Worm (Caenorhabditis elegans): ENCODE data around the gene srt-69.

ce11 chrV:5233777-5234176 lies 31.7 kb downstream of the srt-69 start, which contains the start of gene cest-32:
- no peak for TF ChIP-seq dpl-1 (GFP tag; optimal IDR thresholded peaks at IDR 0.05)
- no peak for TF ChIP-seq Y67H2A.10 (GFP tag; conservative IDR thresholded peaks at IDR 0.05)
- no peak for TF ChIP-seq ama-1 (optimal IDR thresholded peaks at IDR 0.05)
- no peak for TF ChIP-seq ama-1 (GFP tag; optimal IDR thresholded peaks at IDR 0.05)
- no peak for TF ChIP-seq him-1 (tag; optimal IDR thresholded peaks at IDR 0.05)
- no peak for TF ChIP-seq snpc-4 (GFP tag; optimal IDR thresholded peaks at IDR 0.05)
- TF ChIP-seq snpc-4 (tag; optimal IDR thresholded peaks at IDR 0.05) = no peak
- no peak for TF ChIP-seq F37B4.10 (GFP tag; IDR thresholded peaks at IDR 0.05)
- no peak for TF ChIP-seq efl-1 (GFP tag; optimal IDR thresholded peaks at IDR 0.05)
- no peak for TF ChIP-seq attf-3 (GFP tag; conservative IDR thresholded peaks at IDR 0.05)
- no peak for TF ChIP-seq mes-4 (tag; optimal IDR thresholded peaks at IDR 0.05)
- no peak for TF ChIP-seq lsl-1 (GFP tag; optimal IDR thresholded peaks at IDR 0.05)

All from whole organism, young adult.